Worm (Caenorhabditis elegans) whole organism, mixed stage, embryonic: ENCODE data around the gene Y37D8A.26.

Experiments
- M03D4.4 ChIP-seq: sonication (generic microtip); optimal IDR thresholded peaks from 2 replicates; lab custom pipeline; 2017; ENCODE audit warnings: mild to moderate bottlenecking, missing genetic modification characterization, missing compliant biosample characterization
- bed-3 ChIP-seq: fragments of 200-800 bp; sonication (Bioruptor generic); optimal IDR thresholded peaks from 3 replicates; lab custom pipeline; 2018; ENCODE audit warnings: mild to moderate bottlenecking, missing genetic modification characterization, moderate library complexity, missing compliant biosample characterization
- blmp-1 ChIP-seq: fragments of 150-350 bp; optimal IDR thresholded peaks from 2 replicates; lab custom pipeline; 2014; ENCODE audit warnings: missing biosample characterization, missing genetic modification characterization
- ceh-39 ChIP-seq: fragments of 150-350 bp; optimal IDR thresholded peaks from 2 replicates; lab custom pipeline; 2014; ENCODE audit warnings: missing biosample characterization, missing genetic modification characterization
- ceh-43 ChIP-seq: fragments of 200-800 bp; sonication (Bioruptor generic); optimal IDR thresholded peaks from 2 replicates; lab custom pipeline; 2018; ENCODE audit warnings: mild to moderate bottlenecking, missing genetic modification characterization, moderate library complexity, missing compliant biosample characterization
- ceh-83 ChIP-seq: fragments of 200-800 bp; sonication (Bioruptor generic); optimal IDR thresholded peaks from 2 replicates; lab custom pipeline; 2018; ENCODE audit warnings: mild to moderate bottlenecking, missing genetic modification characterization, missing compliant biosample characterization
- ces-1 ChIP-seq: fragments of 150-350 bp; optimal IDR thresholded peaks from 2 replicates; lab custom pipeline; 2014; ENCODE audit warnings: missing biosample characterization, missing genetic modification reagents, missing genetic modification characterization
- cnd-1 ChIP-seq: fragments of 200-800 bp; sonication (Bioruptor generic); optimal IDR thresholded peaks from 2 replicates; lab custom pipeline; 2018; ENCODE audit warnings: mild to moderate bottlenecking, missing genetic modification characterization, missing compliant biosample characterization
- drap-1 ChIP-seq: fragments of 200-800 bp; sonication (Bioruptor generic); optimal IDR thresholded peaks from 3 replicates; lab custom pipeline; 2018; ENCODE audit warnings: mild to moderate bottlenecking, missing genetic modification characterization, missing compliant biosample characterization
- elt-1 ChIP-seq: sonication (generic microtip); optimal IDR thresholded peaks from 2 replicates; lab custom pipeline; 2017; ENCODE audit warnings: missing genetic modification characterization, mild to moderate bottlenecking, missing compliant biosample characterization, antibody characterized with exemption, moderate library complexity, borderline replicate concordance; ENCODE audit not compliant: insufficient read depth
- elt-3 ChIP-seq: fragments of 150-350 bp; optimal IDR thresholded peaks from 2 replicates; lab custom pipeline; 2014; ENCODE audit warnings: missing biosample characterization, missing genetic modification characterization
- flh-1 ChIP-seq: fragments of 200-800 bp; sonication (Bioruptor generic); optimal IDR thresholded peaks from 2 replicates; lab custom pipeline; 2018; ENCODE audit warnings: mild to moderate bottlenecking, missing genetic modification characterization, moderate library complexity, missing compliant biosample characterization
- ham-2 ChIP-seq: fragments of 200-800 bp; sonication (Bioruptor generic); optimal IDR thresholded peaks from 2 replicates; lab custom pipeline; 2018; ENCODE audit warnings: mild to moderate bottlenecking, missing genetic modification characterization, missing compliant biosample characterization
- hlh-1 ChIP-seq: fragments of 150-350 bp; optimal IDR thresholded peaks from 2 replicates; lab custom pipeline; 2014; ENCODE audit warnings: missing biosample characterization, missing genetic modification reagents, missing genetic modification characterization
- lin-13 ChIP-seq: fragments of 150-350 bp; optimal IDR thresholded peaks from 2 replicates; lab custom pipeline; 2014; ENCODE audit warnings: missing biosample characterization, missing genetic modification characterization
- lin-32 ChIP-seq: fragments of 200-800 bp; sonication (Bioruptor generic); optimal IDR thresholded peaks from 2 replicates; lab custom pipeline; 2018; ENCODE audit warnings: mild to moderate bottlenecking, missing genetic modification characterization, missing compliant biosample characterization
- lsy-2 ChIP-seq: fragments of 150-350 bp; optimal IDR thresholded peaks from 2 replicates; lab custom pipeline; 2014; ENCODE audit warnings: missing biosample characterization, missing genetic modification characterization
- mab-5 ChIP-seq: fragments of 150-350 bp; optimal IDR thresholded peaks from 2 replicates; lab custom pipeline; 2014; ENCODE audit warnings: missing biosample characterization, missing genetic modification characterization
- mep-1 ChIP-seq: fragments of 150-350 bp; optimal IDR thresholded peaks from 2 replicates; lab custom pipeline; 2017; ENCODE audit warnings: missing biosample characterization, missing genetic modification reagents, missing genetic modification characterization, inconsistent platforms
- mls-2 ChIP-seq: sonication (generic microtip); optimal IDR thresholded peaks from 2 replicates; lab custom pipeline; 2016; ENCODE audit warnings: mild to moderate bottlenecking, missing genetic modification characterization, moderate library complexity, missing compliant biosample characterization
- nhr-12 ChIP-seq: fragments of 150-350 bp; optimal IDR thresholded peaks from 2 replicates; lab custom pipeline; 2014; ENCODE audit warnings: missing biosample characterization, missing genetic modification characterization
- nhr-2 ChIP-seq: fragments of 150-350 bp; optimal IDR thresholded peaks from 2 replicates; lab custom pipeline; 2014; ENCODE audit warnings: missing biosample characterization, missing genetic modification characterization
- nhr-237 ChIP-seq: fragments of 150-350 bp; optimal IDR thresholded peaks from 2 replicates; lab custom pipeline; 2014; ENCODE audit warnings: missing biosample characterization, missing genetic modification characterization
- nhr-28 ChIP-seq: fragments of 150-350 bp; optimal IDR thresholded peaks from 2 replicates; lab custom pipeline; 2014; ENCODE audit warnings: missing biosample characterization, missing genetic modification characterization
- nhr-76 ChIP-seq: sonication (generic microtip); optimal IDR thresholded peaks from 2 replicates; lab custom pipeline; 2017; ENCODE audit warnings: missing biosample characterization, missing genetic modification characterization
- pha-4 ChIP-seq: fragments of 150-350 bp; optimal IDR thresholded peaks from 2 replicates; lab custom pipeline; 2018; ENCODE audit warnings: missing biosample characterization, missing genetic modification reagents, missing genetic modification characterization
- sem-2 ChIP-seq: fragments of 200-800 bp; sonication (Bioruptor generic); optimal IDR thresholded peaks from 2 replicates; lab custom pipeline; 2018; ENCODE audit warnings: mild to moderate bottlenecking, missing genetic modification characterization, missing compliant biosample characterization
- snpc-4 ChIP-seq: fragments of 150-350 bp; optimal IDR thresholded peaks from 2 replicates; lab custom pipeline; 2014; ENCODE audit warnings: missing biosample characterization, missing genetic modification characterization
- sptf-1 ChIP-seq: sonication (generic microtip); optimal IDR thresholded peaks from 2 replicates; lab custom pipeline; 2017; ENCODE audit warnings: mild to moderate bottlenecking, missing genetic modification characterization, moderate library complexity, missing compliant biosample characterization
- tbx-8 ChIP-seq: fragments of 200-800 bp; sonication (Bioruptor generic); optimal IDR thresholded peaks from 2 replicates; lab custom pipeline; 2018; ENCODE audit warnings: mild to moderate bottlenecking, missing genetic modification characterization, moderate library complexity, missing compliant biosample characterization
- unc-120 ChIP-seq: sonication (generic microtip); optimal IDR thresholded peaks from 2 replicates; lab custom pipeline; 2017; ENCODE audit warnings: missing genetic modification characterization, missing compliant biosample characterization; ENCODE audit not compliant: poor library complexity, severe bottlenecking
- unc-39 ChIP-seq: fragments of 150-350 bp; optimal IDR thresholded peaks from 2 replicates; lab custom pipeline; 2014; ENCODE audit warnings: missing biosample characterization, missing genetic modification characterization
- unc-62 ChIP-seq: fragments of 150-350 bp; optimal IDR thresholded peaks from 2 replicates; lab custom pipeline; 2014; ENCODE audit warnings: missing biosample characterization, missing genetic modification reagents, missing genetic modification characterization
- zip-8 ChIP-seq: fragments of 150-350 bp; optimal IDR thresholded peaks from 2 replicates; lab custom pipeline; 2014; ENCODE audit warnings: missing biosample characterization, missing genetic modification characterization
- ztf-11 ChIP-seq: fragments of 150-350 bp; optimal IDR thresholded peaks from 2 replicates; lab custom pipeline; 2014; ENCODE audit warnings: missing biosample characterization, missing genetic modification characterization

The Y37D8A.26 gene

DNA sequence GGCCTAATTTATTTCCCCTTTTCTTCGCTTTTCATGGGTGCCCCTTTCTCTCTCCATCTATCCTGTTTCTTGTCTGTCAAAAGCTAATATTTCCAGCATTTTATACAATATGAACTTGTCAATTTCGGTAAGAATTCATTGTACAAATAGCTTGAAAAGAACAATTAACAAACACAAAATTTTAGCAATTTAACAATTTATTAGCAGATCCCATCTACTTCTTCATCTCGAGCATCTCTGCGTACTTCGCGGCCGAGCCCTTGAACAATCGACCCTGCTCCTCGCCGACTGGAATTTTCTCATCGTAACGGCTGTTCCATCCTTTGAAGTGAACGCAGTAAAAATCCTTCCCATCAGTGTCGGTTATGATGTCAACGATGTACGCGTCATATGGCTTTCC, 19.1 kb upstream of the Y37D8A.26 start:
- TF ChIP-seq ceh-39 (tag; lab: Kevin White, UChicago) (no peak), drap-1 (GFP tag; lab: Kevin White, UChicago) (no peak), zip-8 (tag; lab: Kevin White, UChicago) (no peak), unc-120 (tag; lab: Kevin White, UChicago) (no peak), elt-3 (tag; lab: Kevin White, UChicago) (no peak), lin-32 (GFP tag; lab: Kevin White, UChicago) (no peak), blmp-1 (tag; lab: Kevin White, UChicago) (no peak), cnd-1 (no peak)

ce11 chrIII:12874606-12875066, 18.1 kb upstream of the Y37D8A.26 start, which contains the start of the genes mrg-1 and spcs-2:
Gene mrg-1 (minus strand): TSS chrIII:12874656.
Gene spcs-2 (plus strand): TSS chrIII:12875031.
- no peak for TF ChIP-seq snpc-4 (tag; lab: Kevin White, UChicago)
- peak; percentile 96 for TF ChIP-seq mep-1 (tag; lab: Kevin White, UChicago)
- TF ChIP-seq ceh-83 (GFP tag; lab: Kevin White, UChicago) = peak; percentile 66
- peak; percentile 24 for TF ChIP-seq ztf-11 (tag; lab: Kevin White, UChicago)
- peak; percentile 36 for TF ChIP-seq nhr-28 (tag; lab: Kevin White, UChicago)
- TF ChIP-seq elt-3 (tag; lab: Kevin White, UChicago) = no peak
- TF ChIP-seq drap-1 (GFP tag; lab: Kevin White, UChicago) = peak; percentile 54
- TF ChIP-seq hlh-1 (tag; lab: Kevin White, UChicago) = peak; percentile 63
- no peak for TF ChIP-seq flh-1 (GFP tag; lab: Kevin White, UChicago)
- TF ChIP-seq blmp-1 (tag; lab: Kevin White, UChicago) = peak; percentile 51
- TF ChIP-seq mab-5 = no peak
- peak; percentile 79 for TF ChIP-seq pha-4 (tag; lab: Kevin White, UChicago)
- peak; percentile 84 for TF ChIP-seq mls-2
- TF ChIP-seq zip-8 (tag; lab: Kevin White, UChicago) = no peak
- TF ChIP-seq nhr-237 (tag; lab: Kevin White, UChicago) = peak; percentile 91
- peak; percentile 95 for TF ChIP-seq unc-120 (tag; lab: Kevin White, UChicago)
- TF ChIP-seq unc-39 = no peak
- TF ChIP-seq nhr-76 (tag; lab: Kevin White, UChicago) = no peak
- TF ChIP-seq lsy-2 (tag; lab: Kevin White, UChicago) = peak; percentile 87
- no peak for TF ChIP-seq elt-1 (tag; lab: Kevin White, UChicago)
- no peak for TF ChIP-seq lin-32 (GFP tag; lab: Kevin White, UChicago)
- TF ChIP-seq ceh-39 (tag; lab: Kevin White, UChicago) = peak; percentile 85
- TF ChIP-seq sptf-1 (tag; lab: Kevin White, UChicago) = peak; percentile 85
- no peak for TF ChIP-seq nhr-2 (tag; lab: Kevin White, UChicago)
- peak; percentile 88 for TF ChIP-seq lin-13 (tag; lab: Kevin White, UChicago)
- TF ChIP-seq M03D4.4 (tag; lab: Kevin White, UChicago) = peak; percentile 85
- TF ChIP-seq unc-62 (GFP tag; lab: Kevin White, UChicago) = no peak
- peak; percentile 79 for TF ChIP-seq ham-2 (GFP tag; lab: Kevin White, UChicago)
- peak; percentile 36 for TF ChIP-seq nhr-12
- peak; percentile 42 for TF ChIP-seq cnd-1
- TF ChIP-seq sem-2 (GFP tag; lab: Kevin White, UChicago) = no peak
- TF ChIP-seq ceh-43 = peak; percentile 76
- peak; percentile 45 for TF ChIP-seq bed-3 (GFP tag; lab: Kevin White, UChicago)
- peak; percentile 36 for TF ChIP-seq tbx-8
- TF ChIP-seq ces-1 = peak; percentile 84

DNA sequence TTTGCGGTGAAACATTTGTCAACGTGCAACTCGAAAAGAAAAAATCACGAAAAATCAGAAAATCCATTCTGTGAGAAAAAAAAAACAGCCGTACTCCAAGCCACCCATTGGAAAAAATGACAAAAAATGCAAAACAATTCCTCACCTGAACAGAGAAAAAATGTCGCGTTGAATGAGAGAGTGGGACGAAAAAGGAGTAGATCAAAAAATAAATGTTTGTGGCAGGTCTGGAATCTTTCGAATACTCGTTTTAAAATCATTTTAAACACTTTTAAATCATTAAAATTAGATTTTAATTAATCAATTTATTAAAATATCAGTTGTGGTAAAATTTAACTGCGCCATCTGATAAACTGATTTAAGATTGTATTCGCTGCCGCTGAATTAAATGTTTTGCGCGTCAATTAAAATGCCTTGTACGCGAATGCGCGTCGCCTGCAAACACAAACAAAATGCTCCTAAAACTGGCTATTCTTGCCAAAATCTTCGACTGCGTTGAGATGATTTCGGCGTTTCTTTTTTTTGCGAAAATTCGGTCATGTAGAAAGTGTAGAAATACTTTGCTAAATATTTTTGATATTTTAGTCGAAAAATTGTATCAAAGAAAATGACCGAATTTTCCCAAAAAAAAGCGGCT, 13.7 kb upstream of the Y37D8A.26 start, which contains the start of gene Y37D8A.6:
Gene Y37D8A.6, minus strand, starts transcription at position 238 of the 637 bp plus-strand sequence.
- TF ChIP-seq unc-120 (tag; lab: Kevin White, UChicago) (peak; percentile 3), flh-1 (GFP tag; lab: Kevin White, UChicago) (no peak), pha-4 (tag; lab: Kevin White, UChicago) (no peak), ces-1 (peak; percentile 17)
